Fruit fly (Drosophila melanogaster) whole organism, embryonic: Measurements from ENCODE around the gene CG15408.

Experiments
- Antp ChIP-seq: fragments of 200-800 bp; sonication (Bioruptor generic); optimal IDR thresholded peaks from 3 replicates; lab custom pipeline; 2016; ENCODE audit warnings: missing biosample characterization, missing genetic modification characterization
- BEAF-32 ChIP-seq: fragments of 200-800 bp; sonication (Bioruptor generic); optimal IDR thresholded peaks from 3 replicates; lab custom pipeline; 2017; ENCODE audit warnings: missing biosample characterization, missing genetic modification characterization, mild to moderate bottlenecking, moderate library complexity, missing genetic modification reagents
- CG1603 ChIP-seq: fragments of 200-800 bp; sonication (Bioruptor generic); optimal IDR thresholded peaks from 2 replicates; lab custom pipeline; 2019; ENCODE audit warnings: missing biosample characterization, mild to moderate bottlenecking, missing genetic modification characterization, moderate library complexity
- CG17186 ChIP-seq: fragments of 200-800 bp; sonication (Bioruptor generic); optimal IDR thresholded peaks from 3 replicates; lab custom pipeline; 2017; ENCODE audit warnings: missing biosample characterization, missing genetic modification reagents, missing genetic modification characterization
- CG4328 ChIP-seq: fragments of 200-800 bp; sonication (Bioruptor generic); optimal IDR thresholded peaks from 3 replicates; lab custom pipeline; 2017; ENCODE audit warnings: missing biosample characterization, missing genetic modification reagents, missing genetic modification characterization
- CG6854 ChIP-seq: fragments of 200-800 bp; sonication (Bioruptor generic); optimal IDR thresholded peaks from 3 replicates; lab custom pipeline; 2017; ENCODE audit warnings: missing biosample characterization, mild to moderate bottlenecking, missing genetic modification characterization
- CG7556 ChIP-seq: fragments of 200-800 bp; sonication (Bioruptor generic); optimal IDR thresholded peaks from 2 replicates; lab custom pipeline; 2017; ENCODE audit warnings: missing biosample characterization, mild to moderate bottlenecking, missing genetic modification characterization
- CG8388 ChIP-seq: fragments of 200-800 bp; sonication (Bioruptor generic); optimal IDR thresholded peaks from 2 replicates; lab custom pipeline; 2019; ENCODE audit warnings: missing biosample characterization, mild to moderate bottlenecking, missing genetic modification characterization, moderate library complexity
- CG9932 ChIP-seq: fragments of 200-800 bp; sonication (Bioruptor generic); IDR thresholded peaks from 2 replicates; pipeline ENCODE4 v1.3.6; 2022; ENCODE audit warnings: missing biosample characterization, missing genetic modification characterization
- Elba2 ChIP-seq: fragments of 200-800 bp; sonication (Bioruptor generic); optimal IDR thresholded peaks from 3 replicates; lab custom pipeline; 2016; ENCODE audit warnings: missing biosample characterization, missing genetic modification characterization
- Mrtf ChIP-seq: fragments of 200-800 bp; sonication (Bioruptor generic); IDR thresholded peaks from 3 replicates; pipeline ENCODE4 v1.3.6; 2022; ENCODE audit warnings: missing biosample characterization, missing genetic modification characterization
- Nf-YB ChIP-seq: fragments of 200-800 bp; sonication (Bioruptor generic); optimal IDR thresholded peaks from 3 replicates; lab custom pipeline; 2019; ENCODE audit warnings: missing biosample characterization, mild to moderate bottlenecking, missing genetic modification characterization, moderate library complexity
- bbx ChIP-seq: fragments of 200-800 bp; sonication (Bioruptor generic); IDR thresholded peaks from 2 replicates; pipeline ENCODE4 v1.3.6; 2022; ENCODE audit warnings: missing biosample characterization, missing genetic modification characterization; ENCODE audit not compliant: partially characterized antibody
- inv ChIP-seq: fragments of 200-800 bp; sonication (Bioruptor generic); IDR thresholded peaks from 2 replicates; pipeline ENCODE4 v1.3.6; 2022; ENCODE audit warnings: missing biosample characterization, missing genetic modification characterization; ENCODE audit not compliant: partially characterized antibody

dm6 chr2L:3294572-3294971 is 38.0 kb upstream of the CG15408 start, which contains the start of gene CG9664:
- TF ChIP-seq Nf-YB (GFP tag; lab: Kevin White, UChicago) (no peak), CG6854 (GFP tag; lab: Kevin White, UChicago) (no peak), CG8388 (GFP tag; lab: Kevin White, UChicago) (no peak), CG9932 (GFP tag; lab: Robert Waterston, UW) (no peak), bbx (GFP tag; lab: Robert Waterston, UW) (no peak), CG7556 (GFP tag; lab: Kevin White, UChicago) (no peak), Elba2 (GFP tag; lab: Kevin White, UChicago) (no peak), inv (GFP tag; lab: Robert Waterston, UW) (no peak), CG1603 (tag; lab: Kevin White, UChicago) (no peak), Antp (GFP tag; lab: Kevin White, UChicago) (no peak), BEAF-32 (GFP tag; lab: Kevin White, UChicago) (no peak), CG4328 (GFP tag; lab: Kevin White, UChicago) (no peak), Mrtf (GFP tag; lab: Robert Waterston, UW) (no peak), CG17186 (GFP tag; lab: Kevin White, UChicago) (no peak)
